Worm (Caenorhabditis elegans): ENCODE data around the gene ZK180.8.

- no peak for TF ChIP-seq klf-2 (GFP tag; conservative IDR thresholded peaks at IDR 0.05)
- TF ChIP-seq flt-1 (GFP tag; IDR thresholded peaks at IDR 0.05) = no peak
- no peak for TF ChIP-seq ztf-23 (GFP tag; IDR thresholded peaks at IDR 0.05)
- TF ChIP-seq T22C8.4 (GFP tag; IDR thresholded peaks at IDR 0.05) = no peak
- TF ChIP-seq ref-1 (GFP tag; conservative IDR thresholded peaks at IDR 0.05) = no peak
Measured at ce11 chrIV:4526724-4527123, 15.2 kb upstream of the ZK180.8 start.
